Worm (Caenorhabditis elegans) whole organism, midembryonic: Measurements from ENCODE around the gene slcf-2.

Experiments
- T22C8.4 ChIP-seq: fragments of 200-800 bp; sonication (Bioruptor generic); IDR thresholded peaks from 2 replicates; pipeline ENCODE4 v1.3.6; 2022; ENCODE audit warnings: missing genetic modification characterization, missing compliant biosample characterization
- cog-1 ChIP-seq: sonication (generic microtip); optimal IDR thresholded peaks from 2 replicates; lab custom pipeline; 2016; ENCODE audit warnings: missing genetic modification characterization, missing compliant biosample characterization
- flt-1 ChIP-seq: fragments of 200-800 bp; sonication (Bioruptor generic); IDR thresholded peaks from 2 replicates; pipeline ENCODE4 v1.3.6; 2022; ENCODE audit warnings: missing genetic modification characterization, missing compliant biosample characterization
- klf-2 ChIP-seq: fragments of 200-800 bp; sonication (Bioruptor generic); conservative IDR thresholded peaks from 2 replicates; pipeline ENCODE4 v1.3.6; 2022; ENCODE audit warnings: missing genetic modification reagents, missing genetic modification characterization, missing compliant biosample characterization
- med-1 ChIP-seq: sonication (generic microtip); optimal IDR thresholded peaks from 2 replicates; lab custom pipeline; 2017; ENCODE audit warnings: missing genetic modification characterization, mild to moderate bottlenecking, missing compliant biosample characterization, antibody characterized with exemption, missing genetic modification reagents; ENCODE audit not compliant: insufficient read depth
- ref-1 ChIP-seq: fragments of 200-800 bp; sonication (Bioruptor generic); conservative IDR thresholded peaks from 2 replicates; pipeline ENCODE4 v1.3.6; 2022; ENCODE audit warnings: missing genetic modification reagents, missing genetic modification characterization, missing compliant biosample characterization
- tab-1 ChIP-seq: fragments of 200-800 bp; sonication (Bioruptor generic); IDR thresholded peaks from 2 replicates; pipeline ENCODE4 v1.3.6; 2022; ENCODE audit warnings: missing genetic modification characterization, missing compliant biosample characterization
- ztf-23 ChIP-seq: fragments of 200-800 bp; sonication (Bioruptor generic); IDR thresholded peaks from 2 replicates; pipeline ENCODE4 v1.3.6; 2022; ENCODE audit warnings: missing genetic modification reagents, missing genetic modification characterization, missing compliant biosample characterization
- ztf-29 ChIP-seq: fragments of 200-800 bp; sonication (Bioruptor generic); IDR thresholded peaks from 2 replicates; pipeline ENCODE4 v1.3.6; 2022; ENCODE audit warnings: missing genetic modification reagents, missing genetic modification characterization, missing compliant biosample characterization

Gene slcf-2

DNA sequence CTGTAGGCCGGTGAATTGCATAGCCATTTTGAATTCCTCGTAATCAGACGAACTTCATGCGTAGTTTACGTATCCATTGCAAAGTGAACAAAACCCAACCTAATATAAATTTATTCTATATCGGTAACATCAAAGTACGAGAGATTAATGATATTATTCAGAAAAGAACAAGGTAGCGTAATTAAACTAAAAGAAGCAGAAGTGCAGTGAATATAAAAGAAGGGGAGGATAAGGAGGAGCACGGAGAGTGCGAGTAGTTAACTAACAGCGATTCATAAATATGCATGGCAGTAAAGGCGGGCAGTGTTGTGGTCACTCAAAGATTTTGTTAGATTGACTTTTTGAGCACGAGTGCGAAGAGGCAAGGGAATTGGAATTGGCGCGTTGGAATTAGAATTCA lies 19.0 kb upstream of the slcf-2 start, which contains the start of gene clc-3:
Gene clc-3 (minus strand): TSS at position 101 of the 400 bp plus-strand sequence.
- no peak for TF ChIP-seq med-1 (GFP tag; lab: Kevin White, UChicago)
- no peak for TF ChIP-seq tab-1
- 0 out of 2 replicates have a peak, but pooled peaks have one; percentile 22 for TF ChIP-seq ztf-23 (GFP tag; lab: Robert Waterston, UW)

DNA sequence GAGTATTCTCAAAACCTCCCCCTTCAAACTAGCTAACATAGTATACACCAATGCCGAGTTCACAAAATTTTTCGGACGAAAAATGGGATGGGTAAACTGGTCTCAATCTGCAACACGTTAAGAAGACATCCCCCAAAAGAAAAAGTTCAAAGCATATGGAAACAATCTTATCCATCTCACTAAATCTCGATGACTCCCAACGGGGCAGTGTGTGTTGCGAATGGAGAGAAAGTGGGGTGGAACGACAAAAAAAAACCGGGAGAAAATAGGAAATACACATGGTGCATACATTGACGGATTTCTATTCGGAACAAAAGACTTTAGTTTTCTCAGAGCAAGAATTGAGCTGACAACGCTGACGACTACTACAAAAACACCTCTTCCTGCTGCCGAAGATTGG lies 18.3 kb upstream of the slcf-2 start:
- TF ChIP-seq ztf-29 (no peak), cog-1 (no peak), T22C8.4 (GFP tag; lab: Robert Waterston, UW) (no peak), klf-2 (GFP tag; lab: Robert Waterston, UW) (no peak), flt-1 (GFP tag; lab: Robert Waterston, UW) (no peak), ztf-23 (GFP tag; lab: Robert Waterston, UW) (no peak), med-1 (GFP tag; lab: Kevin White, UChicago) (no peak), ref-1 (GFP tag; lab: Robert Waterston, UW) (no peak), tab-1 (no peak)

ce11 chrX:3379114-3379513 lies 14.5 kb upstream of the slcf-2 start, which contains the start of gene sorf-1:
TSS of gene sorf-1 (minus strand) at chrX:3379248.
- TF ChIP-seq flt-1 (GFP tag; lab: Robert Waterston, UW), result no peak

ce11 chrX:3380167-3380566 lies 13.5 kb upstream of the slcf-2 start, which contains the start of gene ZK563.7:
TSS of gene ZK563.7 (plus strand) at chrX:3380467.
- TF ChIP-seq ztf-23 (GFP tag; lab: Robert Waterston, UW), result no peak
- no peak for TF ChIP-seq T22C8.4 (GFP tag; lab: Robert Waterston, UW)
- TF ChIP-seq ref-1 (GFP tag; lab: Robert Waterston, UW), result no peak
- no peak for TF ChIP-seq flt-1 (GFP tag; lab: Robert Waterston, UW)

- no peak for TF ChIP-seq klf-2 (GFP tag; lab: Robert Waterston, UW)
These were observed 8.3 kb upstream of the slcf-2 start, which contains the start of gene acp-1 for ce11 chrX:3385362-3385761. TSS of gene acp-1 (minus strand) at chrX:3385462.

DNA sequence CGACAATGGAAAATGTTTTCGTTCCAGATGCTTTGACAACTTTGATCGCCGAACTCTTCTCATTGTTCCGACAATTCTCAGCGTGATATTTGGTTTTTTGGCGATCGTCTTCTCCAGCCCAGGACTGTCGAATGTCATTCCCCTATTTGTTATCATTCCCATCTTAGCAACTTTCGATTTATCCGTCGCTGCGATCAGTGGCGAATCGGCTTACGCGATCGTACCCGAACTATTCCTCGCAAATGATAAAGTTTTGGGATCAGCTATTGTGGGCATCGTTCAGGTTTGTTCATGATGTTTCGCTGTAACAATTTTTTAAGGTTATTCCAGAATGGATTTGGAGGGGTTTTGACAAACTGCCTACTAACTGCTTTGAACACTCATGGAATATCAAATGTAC lies 3.1 kb downstream of the slcf-2 start:
- TF ChIP-seq med-1 (GFP tag; lab: Kevin White, UChicago) (no peak), klf-2 (GFP tag; lab: Robert Waterston, UW) (no peak), flt-1 (GFP tag; lab: Robert Waterston, UW) (no peak), T22C8.4 (GFP tag; lab: Robert Waterston, UW) (no peak), ztf-23 (GFP tag; lab: Robert Waterston, UW) (no peak), tab-1 (no peak), ref-1 (GFP tag; lab: Robert Waterston, UW) (no peak), ztf-29 (no peak), cog-1 (no peak)

- TF ChIP-seq T22C8.4 (GFP tag; lab: Robert Waterston, UW) (no peak), med-1 (GFP tag; lab: Kevin White, UChicago) (no peak), tab-1 (no peak), ref-1 (GFP tag; lab: Robert Waterston, UW) (no peak)
These were observed 6.3 kb downstream of the slcf-2 start, which contains the start of gene cht-1 for ce11 chrX:3399917-3400316. TSS of gene cht-1 (minus strand) at chrX:3400017.

DNA sequence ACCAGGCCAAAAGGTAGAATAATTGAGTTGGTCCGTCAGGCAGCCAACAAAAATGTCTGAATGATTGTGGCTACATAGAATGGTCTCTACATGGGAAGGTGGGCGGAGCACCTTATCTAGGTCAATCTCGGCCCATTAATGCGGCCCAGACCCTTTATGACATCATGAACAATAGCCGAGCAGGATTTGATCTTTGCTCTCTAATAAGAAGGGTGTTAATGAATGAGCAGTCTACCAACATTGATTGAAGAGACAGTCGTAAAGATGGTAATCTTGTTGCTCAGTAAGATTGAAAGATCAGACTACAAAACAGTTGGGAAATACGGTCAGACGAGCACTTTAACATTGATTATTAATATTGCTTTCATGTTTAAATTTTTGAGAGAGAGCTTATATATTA lies 6.7 kb downstream of the slcf-2 start:
- no peak for TF ChIP-seq klf-2 (GFP tag; lab: Robert Waterston, UW)
- TF ChIP-seq tab-1, result no peak
- no peak for TF ChIP-seq T22C8.4 (GFP tag; lab: Robert Waterston, UW)
- no peak for TF ChIP-seq ztf-29
- TF ChIP-seq ref-1 (GFP tag; lab: Robert Waterston, UW), result no peak
- TF ChIP-seq med-1 (GFP tag; lab: Kevin White, UChicago), result no peak
- TF ChIP-seq flt-1 (GFP tag; lab: Robert Waterston, UW), result no peak
- TF ChIP-seq cog-1, result no peak
- no peak for TF ChIP-seq ztf-23 (GFP tag; lab: Robert Waterston, UW)

DNA sequence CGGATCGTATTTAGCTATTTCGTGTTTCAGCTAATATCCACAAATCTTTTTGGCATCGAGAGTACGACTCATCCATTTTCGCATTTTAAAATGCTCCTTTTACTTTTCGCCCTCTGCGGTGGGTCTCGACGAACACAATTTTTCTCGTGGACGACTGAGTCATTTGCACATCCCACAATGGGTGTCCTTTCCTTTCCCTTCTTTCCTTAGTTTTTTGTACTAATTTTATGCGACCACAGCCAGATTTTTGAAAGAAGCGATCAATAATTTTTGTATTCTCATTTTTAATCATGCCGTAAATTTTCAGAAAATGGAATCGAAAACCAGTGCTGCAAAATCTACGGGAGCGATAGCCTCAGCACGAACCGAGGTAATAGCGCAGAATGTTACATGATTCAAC lies 8.0 kb downstream of the slcf-2 start, which contains the start of gene C04F6.9:
Gene C04F6.9 (plus strand): TSS at position 301 of the 400 bp plus-strand sequence.
- TF ChIP-seq klf-2 (GFP tag; lab: Robert Waterston, UW) (no peak), flt-1 (GFP tag; lab: Robert Waterston, UW) (no peak), T22C8.4 (GFP tag; lab: Robert Waterston, UW) (no peak), ztf-29 (no peak), ref-1 (GFP tag; lab: Robert Waterston, UW) (no peak), ztf-23 (GFP tag; lab: Robert Waterston, UW) (no peak), med-1 (GFP tag; lab: Kevin White, UChicago) (no peak), tab-1 (no peak), cog-1 (no peak)

DNA sequence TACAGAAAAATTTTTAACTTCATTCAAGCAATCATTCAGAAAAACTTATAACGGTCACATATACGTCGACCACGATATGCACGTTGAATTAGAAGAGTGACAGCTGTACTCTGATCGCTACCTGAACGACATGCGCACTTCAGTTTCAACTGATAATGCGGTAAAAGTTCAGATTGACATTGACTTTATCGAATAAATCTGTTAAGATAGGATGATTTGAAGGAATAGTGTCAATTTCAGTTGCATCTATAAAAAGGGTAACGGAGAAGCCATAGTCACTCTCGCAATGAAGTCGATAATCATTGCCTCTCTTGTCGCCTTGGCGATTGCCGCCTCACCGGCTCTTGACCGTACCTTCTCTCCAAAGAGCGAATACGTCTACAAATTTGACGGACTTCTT lies 9.5 kb downstream of the slcf-2 start, which contains the start of gene vit-5:
Gene vit-5 (plus strand): TSS at position 277 of the 400 bp plus-strand sequence.
- TF ChIP-seq tab-1, result no peak
- no peak for TF ChIP-seq cog-1
- no peak for TF ChIP-seq ztf-23 (GFP tag; lab: Robert Waterston, UW)
- TF ChIP-seq klf-2 (GFP tag; lab: Robert Waterston, UW), result no peak
- no peak for TF ChIP-seq med-1 (GFP tag; lab: Kevin White, UChicago)
- TF ChIP-seq ref-1 (GFP tag; lab: Robert Waterston, UW), result no peak
- TF ChIP-seq ztf-29, result no peak
- no peak for TF ChIP-seq flt-1 (GFP tag; lab: Robert Waterston, UW)
- no peak for TF ChIP-seq T22C8.4 (GFP tag; lab: Robert Waterston, UW)
